Fruit fly (Drosophila melanogaster) whole organism, embryonic: Measurements from ENCODE around the gene Dsp1.

Source experiments
- Abd-B ChIP-seq: fragments of 200-800 bp; sonication (Bioruptor generic); optimal IDR thresholded peaks from 2 replicates; lab custom pipeline; 2018; ENCODE audit warnings: missing biosample characterization, mild to moderate bottlenecking, missing genetic modification characterization, moderate library complexity
- Adf1 ChIP-seq: fragments of 200-800 bp; sonication (Bioruptor generic); IDR thresholded peaks from 2 replicates; pipeline ENCODE4 v1.3.6; 2022; ENCODE audit warnings: missing biosample characterization, missing genetic modification characterization
- C15 ChIP-seq: fragments of 200-800 bp; sonication (Bioruptor generic); IDR thresholded peaks from 3 replicates; pipeline ENCODE4 v1.3.6; 2022; ENCODE audit warnings: missing biosample characterization, missing genetic modification characterization
- CG10147 ChIP-seq: fragments of 200-800 bp; sonication (Bioruptor generic); optimal IDR thresholded peaks from 2 replicates; lab custom pipeline; 2019; ENCODE audit warnings: missing biosample characterization, mild to moderate bottlenecking, missing genetic modification characterization, moderate library complexity
- CG11695 ChIP-seq: fragments of 200-800 bp; sonication (Bioruptor generic); IDR thresholded peaks from 3 replicates; pipeline ENCODE4 v1.3.6; 2022; ENCODE audit warnings: missing biosample characterization, missing genetic modification characterization
- CG12391 ChIP-seq: fragments of 200-800 bp; sonication (Bioruptor generic); optimal IDR thresholded peaks from 3 replicates; lab custom pipeline; 2018; ENCODE audit warnings: missing biosample characterization, mild to moderate bottlenecking, missing genetic modification characterization, moderate library complexity
- CG15073 ChIP-seq: fragments of 200-800 bp; sonication (Bioruptor generic); optimal IDR thresholded peaks from 2 replicates; lab custom pipeline; 2016; ENCODE audit warnings: missing biosample characterization, missing genetic modification characterization
- CG17359 ChIP-seq: fragments of 200-800 bp; sonication (Bioruptor generic); optimal IDR thresholded peaks from 3 replicates; lab custom pipeline; 2018; ENCODE audit warnings: missing biosample characterization, mild to moderate bottlenecking, missing genetic modification characterization, moderate library complexity
- CG17802 ChIP-seq: fragments of 200-800 bp; sonication (Bioruptor generic); optimal IDR thresholded peaks from 2 replicates; lab custom pipeline; 2018; ENCODE audit warnings: missing biosample characterization, mild to moderate bottlenecking, missing genetic modification characterization, moderate library complexity
- CG18619 ChIP-seq: fragments of 200-800 bp; sonication (Bioruptor generic); optimal IDR thresholded peaks from 3 replicates; lab custom pipeline; 2017; ENCODE audit warnings: missing biosample characterization, mild to moderate bottlenecking, missing genetic modification characterization
- CG2712 ChIP-seq: fragments of 200-800 bp; optimal IDR thresholded peaks from 3 replicates; lab custom pipeline; 2019; ENCODE audit warnings: missing biosample characterization, mild to moderate bottlenecking, missing genetic modification characterization, moderate library complexity
- CG3407 ChIP-seq: fragments of 200-800 bp; sonication (Bioruptor generic); optimal IDR thresholded peaks from 2 replicates; lab custom pipeline; 2018; ENCODE audit warnings: missing biosample characterization, mild to moderate bottlenecking, missing genetic modification characterization
- CG3726 ChIP-seq: fragments of 200-800 bp; sonication (Bioruptor generic); IDR thresholded peaks from 3 replicates; pipeline ENCODE4, ENCODE4 v1.3.6; 2022; ENCODE audit warnings: missing biosample characterization, missing genetic modification characterization
- CG4424 ChIP-seq: fragments of 200-800 bp; sonication (Bioruptor generic); optimal IDR thresholded peaks from 3 replicates; lab custom pipeline; 2016; ENCODE audit warnings: missing biosample characterization, missing genetic modification characterization
- CG6272 ChIP-seq: fragments of 200-800 bp; sonication (Bioruptor generic); IDR thresholded peaks from 2 replicates; pipeline ENCODE4 v1.3.6; 2022; ENCODE audit warnings: missing biosample characterization, missing genetic modification characterization
- CG6791 ChIP-seq: fragments of 200-800 bp; sonication (Bioruptor generic); IDR thresholded peaks from 3 replicates; pipeline ENCODE4 v1.3.6; 2022; ENCODE audit warnings: missing biosample characterization, missing genetic modification characterization; ENCODE audit not compliant: partially characterized antibody
- CG6854 ChIP-seq: fragments of 200-800 bp; sonication (Bioruptor generic); optimal IDR thresholded peaks from 3 replicates; lab custom pipeline; 2017; ENCODE audit warnings: missing biosample characterization, mild to moderate bottlenecking, missing genetic modification characterization
- CG7745 ChIP-seq: fragments of 200-800 bp; sonication (Bioruptor generic); optimal IDR thresholded peaks from 2 replicates; lab custom pipeline; 2018; ENCODE audit warnings: missing biosample characterization, mild to moderate bottlenecking, missing genetic modification characterization, moderate library complexity
- Camta ChIP-seq: fragments of 200-800 bp; sonication (Bioruptor generic); optimal IDR thresholded peaks from 2 replicates; lab custom pipeline; 2016; ENCODE audit warnings: missing biosample characterization, missing genetic modification characterization
- D ChIP-seq, 2 experiments: fragments of 200-800 bp in 1 of 2; fragments of >200 bp in 1 of 2; sonication (Bioruptor generic) in 1 of 2; optimal IDR thresholded peaks; 2 replicates in 1 of 2; 3 replicates in 1 of 2; lab custom pipeline; 2017; ENCODE audit warnings: mild to moderate bottlenecking in 1 of 2, missing biosample characterization in 1 of 2, missing genetic modification characterization in 1 of 2, missing genetic modification reagents in 1 of 2
- Elba2 ChIP-seq: fragments of 200-800 bp; sonication (Bioruptor generic); optimal IDR thresholded peaks from 3 replicates; lab custom pipeline; 2016; ENCODE audit warnings: missing biosample characterization, missing genetic modification characterization
- Ets97D ChIP-seq: fragments of 200-800 bp; sonication (Bioruptor generic); optimal IDR thresholded peaks from 3 replicates; lab custom pipeline; 2016; ENCODE audit warnings: missing biosample characterization, missing genetic modification characterization
- Gsc ChIP-seq: fragments of 200-800 bp; sonication (Bioruptor generic); IDR thresholded peaks from 2 replicates; pipeline ENCODE4 v1.3.6; 2022; ENCODE audit warnings: missing biosample characterization, missing genetic modification characterization
- HLH4C ChIP-seq: fragments of 200-800 bp; sonication (Bioruptor generic); IDR thresholded peaks from 3 replicates; pipeline ENCODE4 v1.3.6; 2022; ENCODE audit warnings: missing biosample characterization, missing genetic modification characterization; ENCODE audit not compliant: partially characterized antibody
- HmgZ ChIP-seq: fragments of 200-800 bp; sonication (Bioruptor generic); optimal IDR thresholded peaks from 2 replicates; lab custom pipeline; 2018; ENCODE audit warnings: missing biosample characterization, mild to moderate bottlenecking, missing genetic modification characterization
- Hmr ChIP-seq: fragments of 200-800 bp; sonication (Bioruptor generic); optimal IDR thresholded peaks from 3 replicates; lab custom pipeline; 2017; ENCODE audit warnings: mild to moderate bottlenecking, missing biosample characterization, missing genetic modification reagents, missing genetic modification characterization
- Kr ChIP-seq: fragments of 200-800 bp; sonication (Bioruptor generic); optimal IDR thresholded peaks from 2 replicates; lab custom pipeline; 2017; ENCODE audit warnings: missing biosample characterization, mild to moderate bottlenecking, missing genetic modification characterization
- NK7.1 ChIP-seq: fragments of 200-800 bp; sonication (Bioruptor generic); optimal IDR thresholded peaks from 3 replicates; lab custom pipeline; 2016; ENCODE audit warnings: missing biosample characterization, missing genetic modification characterization
- Neu2 ChIP-seq: fragments of 200-800 bp; sonication (Bioruptor generic); optimal IDR thresholded peaks from 3 replicates; lab custom pipeline; 2016; ENCODE audit warnings: missing biosample characterization, missing genetic modification characterization, borderline replicate concordance
- Nf-YB ChIP-seq: fragments of 200-800 bp; sonication (Bioruptor generic); optimal IDR thresholded peaks from 3 replicates; lab custom pipeline; 2019; ENCODE audit warnings: missing biosample characterization, mild to moderate bottlenecking, missing genetic modification characterization, moderate library complexity
- ash1 ChIP-seq: fragments of 200-800 bp; sonication (Bioruptor generic); optimal IDR thresholded peaks from 2 replicates; lab custom pipeline; 2018; ENCODE audit warnings: missing biosample characterization, mild to moderate bottlenecking, missing genetic modification characterization
- cad ChIP-seq: fragments of >200 bp; optimal IDR thresholded peaks from 2 replicates; lab custom pipeline; 2017; ENCODE audit warnings: missing biosample characterization, missing genetic modification characterization
- cas ChIP-seq: fragments of 200-800 bp; sonication (Bioruptor generic); IDR thresholded peaks from 2 replicates; pipeline ENCODE4 v1.3.6; 2022; ENCODE audit warnings: missing biosample characterization, missing genetic modification characterization
- chif ChIP-seq, 2 experiments: fragments of 200-800 bp; sonication (Bioruptor generic); optimal IDR thresholded peaks; 3 replicates each; lab custom pipeline; 2016; ENCODE audit warnings: missing biosample characterization in 2 of 2, missing genetic modification characterization in 2 of 2
- crol ChIP-seq: fragments of 200-800 bp; sonication (Bioruptor generic); IDR thresholded peaks from 2 replicates; pipeline ENCODE4 v1.3.6; 2022; ENCODE audit warnings: missing biosample characterization, missing genetic modification characterization
- crp ChIP-seq, 2 experiments: fragments of 200-800 bp; sonication (Bioruptor generic); optimal IDR thresholded peaks; 2 replicates in 1 of 2; 3 replicates in 1 of 2; lab custom pipeline; 2017; ENCODE audit warnings: missing biosample characterization in 2 of 2, missing genetic modification characterization in 2 of 2, mild to moderate bottlenecking in 1 of 2, moderate library complexity in 1 of 2
- emc ChIP-seq: fragments of 200-800 bp; sonication (Bioruptor generic); optimal IDR thresholded peaks from 2 replicates; lab custom pipeline; 2016; ENCODE audit warnings: missing biosample characterization, missing genetic modification characterization
- jing ChIP-seq: fragments of 200-800 bp; sonication (Bioruptor generic); optimal IDR thresholded peaks from 2 replicates; lab custom pipeline; 2018; ENCODE audit warnings: missing biosample characterization, mild to moderate bottlenecking, missing genetic modification characterization
- pfk ChIP-seq: fragments of 200-800 bp; sonication (Bioruptor generic); optimal IDR thresholded peaks from 2 replicates; lab custom pipeline; 2018; ENCODE audit warnings: missing biosample characterization, mild to moderate bottlenecking, missing genetic modification characterization, moderate library complexity
- pho ChIP-seq: fragments of 200-800 bp; sonication (Bioruptor generic); optimal IDR thresholded peaks from 2 replicates; lab custom pipeline; 2016; ENCODE audit warnings: missing biosample characterization, missing genetic modification characterization
- ranshi ChIP-seq: fragments of 200-800 bp; sonication (Bioruptor generic); IDR thresholded peaks from 2 replicates; pipeline ENCODE4 v1.3.6; 2022; ENCODE audit warnings: missing biosample characterization, missing genetic modification characterization
- repo ChIP-seq: fragments of 200-800 bp; sonication (Bioruptor generic); optimal IDR thresholded peaks from 2 replicates; lab custom pipeline; 2016; ENCODE audit warnings: missing biosample characterization, missing genetic modification characterization
- sc ChIP-seq, 3 experiments: fragments of >200 bp in 2 of 3; fragments of 200-800 bp in 1 of 3; sonication (Bioruptor generic) in 1 of 3; optimal IDR thresholded peaks; 2 replicates in 2 of 3; 3 replicates in 1 of 3; lab custom pipeline; 2017; ENCODE audit warnings: mild to moderate bottlenecking in 1 of 3, missing biosample characterization in 1 of 3, missing genetic modification characterization in 1 of 3, missing genetic modification reagents in 1 of 3
- sens ChIP-seq: fragments of 200-800 bp; sonication (Bioruptor generic); peaks from one replicate; lab custom pipeline; 2016; ENCODE audit warnings: missing biosample characterization, missing genetic modification characterization
- ttk ChIP-seq: fragments of 200-800 bp; sonication (Bioruptor generic); IDR thresholded peaks from 2 replicates; pipeline ENCODE4 v2.1.2; 2022; ENCODE audit warnings: missing biosample characterization, missing genetic modification characterization
- tup ChIP-seq: fragments of 200-800 bp; sonication (Bioruptor generic); optimal IDR thresholded peaks from 2 replicates; lab custom pipeline; 2016; ENCODE audit warnings: missing biosample characterization, mild to moderate bottlenecking, missing genetic modification characterization, moderate library complexity
- twi ChIP-seq: fragments of 200-800 bp; optimal IDR thresholded peaks from 2 replicates; lab custom pipeline; 2019; ENCODE audit warnings: missing biosample characterization, mild to moderate bottlenecking, missing genetic modification characterization, moderate library complexity
- zen2 ChIP-seq: fragments of 200-800 bp; sonication (Bioruptor generic); IDR thresholded peaks from 3 replicates; pipeline ENCODE4 v1.3.6; 2022; ENCODE audit warnings: missing biosample characterization, missing genetic modification characterization; ENCODE audit not compliant: partially characterized antibody

Gene Dsp1

dm6 chrX:16358670-16359320 lies 25.4 kb downstream of the Dsp1 start, which contains the start of the genes U2af50 and PIG-Q (continued):
- TF ChIP-seq CG10147 (GFP tag; lab: Kevin White, UChicago) (peak; percentile 88), Gsc (GFP tag; lab: Robert Waterston, UW) (no peak), CG7745 (tag; lab: Kevin White, UChicago) (peak; percentile 13), CG6854 (GFP tag; lab: Kevin White, UChicago) (peak; percentile 79), Abd-B (GFP tag; lab: Kevin White, UChicago) (peak; percentile 96), tup (GFP tag; lab: Kevin White, UChicago) (peak; percentile 9), CG6272 (GFP tag; lab: Robert Waterston, UW) (no peak), ttk (no peak; the same call in 1 of the 2 replicates), C15 (GFP tag; lab: Robert Waterston, UW) (peak; percentile 73; the same call in 1 of the 3 replicates), HLH4C (GFP tag; lab: Robert Waterston, UW) (peak; percentile 42; the same call in 1 of the 3 replicates), CG17359 (tag; lab: Kevin White, UChicago) (peak; percentile 93), CG11695 (GFP tag; lab: Robert Waterston, UW) (peak; percentile 90), ranshi (GFP tag; lab: Robert Waterston, UW) (peak; percentile 89), CG3726 (GFP tag; lab: Robert Waterston, UW) (peak; percentile 85; the same call in 1 of the 3 replicates), Adf1 (GFP tag; lab: Robert Waterston, UW) (peak; percentile 63), Elba2 (GFP tag; lab: Kevin White, UChicago) (peak; percentile 30), CG3407 (GFP tag; lab: Kevin White, UChicago) (peak; percentile 81), cad (no peak), D (optimal IDR thresholded peaks at IDR 0.05; lab: Kevin White, UChicago) (no peak), D (GFP tag; optimal IDR thresholded peaks at IDR 0.05; lab: Kevin White, UChicago) (peak; percentile 92), Camta (peak; percentile 57), pho (GFP tag; lab: Kevin White, UChicago) (peak; percentile 54), crol (GFP tag; lab: Robert Waterston, UW) (no peak; the same call in 1 of the 2 replicates), Kr (GFP tag; lab: Kevin White, UChicago) (peak; percentile 57), CG12391 (tag; lab: Kevin White, UChicago) (peak; percentile 96), HmgZ (tag; lab: Kevin White, UChicago) (peak; percentile 94), twi (peak; percentile 89), chif (GFP tag; optimal IDR thresholded peaks at IDR 0.05; lab: Kevin White, UChicago) (peak; percentile 12 to 68), Hmr (GFP tag; lab: Kevin White, UChicago) (no peak), emc (GFP tag; lab: Kevin White, UChicago) (no peak), zen2 (no peak), CG2712 (tag; lab: Kevin White, UChicago) (peak; percentile 96), Nf-YB (GFP tag; lab: Kevin White, UChicago) (no peak), crp (GFP tag; optimal IDR thresholded peaks at IDR 0.05; lab: Kevin White, UChicago) (peak in 1 of 2 experiments; percentile 48), sc (optimal IDR thresholded peaks at IDR 0.05; lab: Kevin White, UChicago) (no peak), sc (GFP tag; optimal IDR thresholded peaks at IDR 0.05; lab: Kevin White, UChicago) (peak; percentile 88), CG6791 (GFP tag; lab: Robert Waterston, UW) (peak; percentile 26; the same call in 1 of the 3 replicates), Neu2 (GFP tag; lab: Kevin White, UChicago) (no peak), NK7.1 (GFP tag; lab: Kevin White, UChicago) (peak; percentile 46), Ets97D (GFP tag; lab: Kevin White, UChicago) (peak; percentile 33), repo (GFP tag; lab: Kevin White, UChicago) (no peak), pfk (peak; percentile 97), jing (GFP tag; lab: Kevin White, UChicago) (no peak), ash1 (no peak), sens (GFP tag; lab: Kevin White, UChicago) (peak; percentile 96), CG17802 (tag; lab: Kevin White, UChicago) (peak; percentile 76), CG18619 (GFP tag; lab: Kevin White, UChicago) (peak; percentile 92), CG4424 (GFP tag; lab: Kevin White, UChicago) (peak; percentile 89), cas (GFP tag; lab: Robert Waterston, UW) (peak; percentile 74; the same call in 1 of the 2 replicates), CG15073 (GFP tag; lab: Kevin White, UChicago) (peak; percentile 41)
